Fruit fly (Drosophila melanogaster) whole organism, embryonic: ENCODE measurements around the gene CG9263.
A peak's percentile ranks its signal among the peaks of the same experiment; 100 is the strongest.

Source experiments
- Abd-B ChIP-seq: fragments of 200-800 bp; sonication (Bioruptor generic); optimal IDR thresholded peaks from 2 replicates; lab custom pipeline; 2018; ENCODE audit warnings: missing biosample characterization, mild to moderate bottlenecking, missing genetic modification characterization, moderate library complexity
- Asciz ChIP-seq: fragments of 200-800 bp; sonication (Bioruptor generic); optimal IDR thresholded peaks from 2 replicates; lab custom pipeline; 2017; ENCODE audit warnings: missing biosample characterization, mild to moderate bottlenecking, missing genetic modification characterization, missing genetic modification reagents
- CG10959 ChIP-seq: fragments of 200-800 bp; sonication (Bioruptor generic); IDR thresholded peaks from 2 replicates; pipeline ENCODE4 v1.3.6; 2022; ENCODE audit warnings: missing biosample characterization, missing genetic modification characterization
- CG11085 ChIP-seq: fragments of 200-800 bp; sonication (Bioruptor generic); IDR thresholded peaks from 2 replicates; pipeline ENCODE4 v1.3.6; 2022; ENCODE audit warnings: missing biosample characterization, missing genetic modification characterization
- CG11696 ChIP-seq: fragments of 200-800 bp; sonication (Bioruptor generic); IDR thresholded peaks from 2 replicates; pipeline ENCODE4 v1.3.6; 2022; ENCODE audit warnings: missing biosample characterization, missing genetic modification characterization
- CG12744 ChIP-seq: fragments of 200-800 bp; sonication (Bioruptor generic); optimal IDR thresholded peaks from 2 replicates; lab custom pipeline; 2016; ENCODE audit warnings: missing biosample characterization, missing genetic modification characterization
- CG13123 ChIP-seq: fragments of 200-800 bp; sonication (Bioruptor generic); optimal IDR thresholded peaks from 2 replicates; lab custom pipeline; 2016; ENCODE audit warnings: missing biosample characterization, missing genetic modification characterization
- CG15011 ChIP-seq: fragments of 200-800 bp; sonication (Bioruptor generic); optimal IDR thresholded peaks from 3 replicates; lab custom pipeline; 2018; ENCODE audit warnings: missing biosample characterization, mild to moderate bottlenecking, missing genetic modification characterization
- CG17802 ChIP-seq: fragments of 200-800 bp; sonication (Bioruptor generic); optimal IDR thresholded peaks from 2 replicates; lab custom pipeline; 2018; ENCODE audit warnings: missing biosample characterization, mild to moderate bottlenecking, missing genetic modification characterization, moderate library complexity
- CG1792 ChIP-seq: fragments of 200-800 bp; sonication (Bioruptor generic); optimal IDR thresholded peaks from 2 replicates; lab custom pipeline; 2016; ENCODE audit warnings: missing biosample characterization, missing genetic modification characterization
- CG18011 ChIP-seq: fragments of 200-800 bp; sonication (Bioruptor generic); optimal IDR thresholded peaks from 2 replicates; lab custom pipeline; 2017; ENCODE audit warnings: missing biosample characterization, missing genetic modification characterization, mild to moderate bottlenecking, moderate library complexity, missing genotype
- CG2202 ChIP-seq: fragments of 200-800 bp; sonication (Bioruptor generic); optimal IDR thresholded peaks from 2 replicates; lab custom pipeline; 2018; ENCODE audit warnings: missing biosample characterization, mild to moderate bottlenecking, missing genetic modification characterization
- CG31441 ChIP-seq: fragments of 200-800 bp; sonication (Bioruptor generic); IDR thresholded peaks from 2 replicates; pipeline ENCODE4 v1.3.6; 2022; ENCODE audit warnings: missing biosample characterization, missing genetic modification characterization
- CG3163 ChIP-seq: fragments of 200-800 bp; sonication (Bioruptor generic); optimal IDR thresholded peaks from 3 replicates; lab custom pipeline; 2016; ENCODE audit warnings: missing biosample characterization, missing genetic modification characterization
- CG32532 ChIP-seq: fragments of 200-800 bp; sonication (Bioruptor generic); IDR thresholded peaks from 2 replicates; pipeline ENCODE4 v1.3.6; 2022; ENCODE audit warnings: missing biosample characterization, missing genetic modification characterization
- CG33213 ChIP-seq: fragments of 200-800 bp; sonication (Bioruptor generic); optimal IDR thresholded peaks from 3 replicates; lab custom pipeline; 2016; ENCODE audit warnings: missing biosample characterization, missing genetic modification characterization
- CG3407 ChIP-seq: fragments of 200-800 bp; sonication (Bioruptor generic); optimal IDR thresholded peaks from 2 replicates; lab custom pipeline; 2018; ENCODE audit warnings: missing biosample characterization, mild to moderate bottlenecking, missing genetic modification characterization
- CG3838 ChIP-seq: fragments of 200-800 bp; sonication (Bioruptor generic); optimal IDR thresholded peaks from 3 replicates; lab custom pipeline; 2016; ENCODE audit warnings: missing biosample characterization, missing genetic modification characterization
- CG3847 ChIP-seq: fragments of 200-800 bp; sonication (Bioruptor generic); IDR thresholded peaks from 2 replicates; pipeline ENCODE4 v1.3.6; 2022; ENCODE audit warnings: missing biosample characterization, missing genetic modification characterization
- CG4707 ChIP-seq: fragments of 200-800 bp; sonication (Bioruptor generic); optimal IDR thresholded peaks from 2 replicates; lab custom pipeline; 2018; ENCODE audit warnings: missing biosample characterization, mild to moderate bottlenecking, missing genetic modification characterization, moderate library complexity
- CG5953 ChIP-seq: fragments of 200-800 bp; sonication (Bioruptor generic); IDR thresholded peaks from 2 replicates; pipeline ENCODE4 v1.3.6; 2022; ENCODE audit warnings: missing biosample characterization, missing genetic modification characterization
- CG7987 ChIP-seq: fragments of 200-800 bp; sonication (Bioruptor generic); optimal IDR thresholded peaks from 2 replicates; lab custom pipeline; 2018; ENCODE audit warnings: missing biosample characterization, mild to moderate bottlenecking, missing genetic modification characterization, moderate library complexity
- CG8089 ChIP-seq: fragments of 200-800 bp; sonication (Bioruptor generic); optimal IDR thresholded peaks from 3 replicates; lab custom pipeline; 2016; ENCODE audit warnings: missing biosample characterization, missing genetic modification characterization
- CrebB ChIP-seq: fragments of 200-800 bp; sonication (Bioruptor generic); optimal IDR thresholded peaks from 3 replicates; lab custom pipeline; 2018; ENCODE audit warnings: missing biosample characterization, mild to moderate bottlenecking, missing genetic modification characterization
- D ChIP-seq, 2 experiments: fragments of 200-800 bp in 1 of 2; fragments of >200 bp in 1 of 2; sonication (Bioruptor generic) in 1 of 2; optimal IDR thresholded peaks; 2 replicates in 1 of 2; 3 replicates in 1 of 2; lab custom pipeline; 2017; ENCODE audit warnings: mild to moderate bottlenecking in 1 of 2, missing biosample characterization in 1 of 2, missing genetic modification characterization in 1 of 2, missing genetic modification reagents in 1 of 2
- Doc2 ChIP-seq: fragments of 200-800 bp; sonication (Bioruptor generic); IDR thresholded peaks from 2 replicates; pipeline ENCODE4 v1.3.6; 2022; ENCODE audit warnings: missing biosample characterization, missing genetic modification characterization
- Dref ChIP-seq: fragments of 200-800 bp; sonication (Bioruptor generic); IDR thresholded peaks from 2 replicates; pipeline ENCODE4 v1.3.6; 2022; ENCODE audit warnings: missing biosample characterization, missing genetic modification characterization
- H15 ChIP-seq: fragments of 200-800 bp; sonication (Bioruptor generic); IDR thresholded peaks from 3 replicates; pipeline ENCODE4 v1.3.6; 2022; ENCODE audit warnings: missing biosample characterization, missing genetic modification characterization
- Six4 ChIP-seq: fragments of 200-800 bp; sonication (Bioruptor generic); optimal IDR thresholded peaks from 2 replicates; lab custom pipeline; 2016; ENCODE audit warnings: missing biosample characterization, missing genetic modification characterization
- Spps ChIP-seq: fragments of 200-800 bp; sonication (Bioruptor generic); optimal IDR thresholded peaks from 2 replicates; lab custom pipeline; 2018; ENCODE audit warnings: missing biosample characterization, mild to moderate bottlenecking, missing genetic modification characterization
- ap ChIP-seq: fragments of 200-800 bp; sonication (Bioruptor generic); IDR thresholded peaks from 2 replicates; pipeline ENCODE4 v1.3.6; 2022; ENCODE audit warnings: missing biosample characterization, missing genetic modification characterization
- bab2 ChIP-seq: fragments of 200-800 bp; sonication (Bioruptor generic); optimal IDR thresholded peaks from 2 replicates; lab custom pipeline; 2016; ENCODE audit warnings: missing biosample characterization, missing genetic modification characterization
- chn ChIP-seq: fragments of 200-800 bp; sonication (Bioruptor generic); optimal IDR thresholded peaks from 2 replicates; lab custom pipeline; 2016; ENCODE audit warnings: missing biosample characterization, missing genetic modification characterization
- croc ChIP-seq: fragments of 200-800 bp; sonication (Bioruptor generic); conservative IDR thresholded peaks from 3 replicates; pipeline ENCODE4 v1.3.6; 2022; ENCODE audit warnings: missing biosample characterization, missing genetic modification characterization
- dan ChIP-seq: fragments of 200-800 bp; sonication (Bioruptor generic); IDR thresholded peaks from 2 replicates; pipeline ENCODE4 v1.3.6; 2022; ENCODE audit warnings: missing biosample characterization, missing genetic modification characterization
- dm ChIP-seq: fragments of 200-800 bp; sonication (Bioruptor generic); optimal IDR thresholded peaks from 3 replicates; lab custom pipeline; 2016; ENCODE audit warnings: missing biosample characterization, missing genetic modification characterization
- dmrt11E ChIP-seq: fragments of 200-800 bp; sonication (Bioruptor generic); optimal IDR thresholded peaks from 3 replicates; lab custom pipeline; 2018; ENCODE audit warnings: missing biosample characterization, mild to moderate bottlenecking, missing genetic modification characterization, moderate library complexity
- fru ChIP-seq: fragments of >200 bp; optimal IDR thresholded peaks from 2 replicates; lab custom pipeline; 2017
- ham ChIP-seq: fragments of 200-800 bp; sonication (Bioruptor generic); IDR thresholded peaks from 2 replicates; pipeline ENCODE4 v1.3.6; 2022; ENCODE audit warnings: missing biosample characterization, missing genetic modification characterization
- lab ChIP-seq: fragments of 200-800 bp; sonication (Bioruptor generic); optimal IDR thresholded peaks from 3 replicates; lab custom pipeline; 2017; ENCODE audit warnings: missing biosample characterization, missing genetic modification characterization, mild to moderate bottlenecking, moderate library complexity, missing genetic modification reagents
- lmd ChIP-seq: fragments of 200-800 bp; sonication (Bioruptor generic); IDR thresholded peaks from 2 replicates; pipeline ENCODE4 v1.3.6; 2022; ENCODE audit warnings: missing biosample characterization, missing genetic modification characterization
- nau ChIP-seq: fragments of 200-800 bp; sonication (Bioruptor generic); optimal IDR thresholded peaks from 3 replicates; lab custom pipeline; 2017; ENCODE audit warnings: missing biosample characterization, mild to moderate bottlenecking, missing genetic modification characterization, missing genetic modification reagents
- nerfin-1 ChIP-seq: fragments of 200-800 bp; sonication (Bioruptor generic); optimal IDR thresholded peaks from 3 replicates; lab custom pipeline; 2019; ENCODE audit warnings: missing biosample characterization, mild to moderate bottlenecking, missing genetic modification characterization, moderate library complexity
- otp ChIP-seq: fragments of 200-800 bp; sonication (Bioruptor generic); IDR thresholded peaks from 3 replicates; pipeline ENCODE4, ENCODE4 v1.3.6; 2022; ENCODE audit warnings: missing biosample characterization, missing genetic modification characterization
- p53 ChIP-seq: fragments of 200-800 bp; sonication (Bioruptor generic); optimal IDR thresholded peaks from 2 replicates; lab custom pipeline; 2016; ENCODE audit warnings: missing biosample characterization, missing genetic modification characterization
- pzg ChIP-seq: fragments of 200-800 bp; sonication (Bioruptor generic); optimal IDR thresholded peaks from 3 replicates; lab custom pipeline; 2018; ENCODE audit warnings: missing biosample characterization, mild to moderate bottlenecking, missing genetic modification characterization, moderate library complexity
- salm ChIP-seq: fragments of 200-800 bp; sonication (Bioruptor generic); optimal IDR thresholded peaks from 2 replicates; lab custom pipeline; 2018; ENCODE audit warnings: missing biosample characterization, mild to moderate bottlenecking, missing genetic modification characterization
- sug ChIP-seq: fragments of 200-800 bp; optimal IDR thresholded peaks from 2 replicates; lab custom pipeline; 2019; ENCODE audit warnings: missing biosample characterization, mild to moderate bottlenecking, missing genetic modification characterization, moderate library complexity
- trem ChIP-seq: fragments of 200-800 bp; optimal IDR thresholded peaks from 3 replicates; lab custom pipeline; 2019; ENCODE audit warnings: missing biosample characterization, mild to moderate bottlenecking, missing genetic modification characterization, moderate library complexity

Gene CG9263

DNA sequence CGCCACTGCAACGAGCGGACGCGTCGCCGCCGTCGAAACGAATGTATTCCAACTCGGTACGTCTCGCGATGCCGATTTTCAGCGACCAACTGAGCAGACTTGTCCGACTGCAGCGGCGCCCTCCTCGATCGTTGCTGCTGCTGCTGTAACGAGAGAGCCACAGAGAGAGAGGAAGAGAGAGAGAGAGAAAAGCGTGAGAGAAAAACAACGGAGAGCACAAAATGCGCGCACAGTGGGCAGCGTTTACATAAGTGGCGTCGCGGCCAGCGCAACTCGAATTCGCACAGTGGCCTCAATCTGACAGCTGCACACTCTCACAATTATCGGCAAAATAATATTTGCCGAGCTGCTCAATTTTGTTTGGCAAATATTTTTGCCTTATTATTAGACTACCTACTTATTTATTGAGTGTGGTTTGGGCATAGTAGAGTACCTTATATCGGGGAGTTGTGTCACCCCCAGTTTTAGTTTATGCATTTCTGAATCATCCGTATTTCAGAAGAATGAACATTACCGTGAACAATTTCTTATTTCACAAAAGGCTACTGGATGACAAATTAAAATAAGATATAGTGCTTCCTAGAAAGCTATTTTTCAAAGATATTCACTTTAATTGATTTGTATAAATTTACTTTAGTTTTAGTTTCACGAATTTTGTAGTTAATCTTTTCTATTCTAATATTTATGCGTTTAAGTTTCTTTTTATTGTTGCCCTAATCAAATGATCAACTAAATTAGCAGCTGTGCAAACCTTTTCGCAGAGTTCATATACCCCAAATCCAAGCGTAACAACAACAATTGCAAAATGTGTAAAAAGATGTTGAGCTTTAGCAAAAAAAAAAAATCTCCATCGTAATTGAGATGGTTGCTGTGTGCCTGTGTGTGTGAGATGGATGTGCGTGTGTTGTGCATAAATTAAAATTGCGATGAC lies 28.8 kb downstream of the CG9263 start (continued):
- TF ChIP-seq ap (GFP tag; lab: Robert Waterston, UW) (peak; percentile 64), CG32532 (GFP tag; lab: Robert Waterston, UW) (peak; percentile 83), CG2202 (tag; lab: Kevin White, UChicago) (no peak), fru (lab: Kevin White, UChicago) (no peak), salm (tag; lab: Kevin White, UChicago) (no peak), dmrt11E (tag; lab: Kevin White, UChicago) (peak; percentile 31), Asciz (GFP tag; lab: Kevin White, UChicago) (peak; percentile 56), CG12744 (no peak), pzg (GFP tag; lab: Kevin White, UChicago) (no peak), CG3163 (no peak), nerfin-1 (peak; percentile 48), lab (GFP tag; lab: Kevin White, UChicago) (peak; percentile 69), CG33213 (GFP tag; lab: Kevin White, UChicago) (peak; percentile 62), p53 (GFP tag; lab: Kevin White, UChicago) (no peak), Doc2 (GFP tag; lab: Robert Waterston, UW) (peak; percentile 34; the same call in 1 of the 2 replicates), CrebB (tag; lab: Kevin White, UChicago) (no peak), chn (GFP tag; lab: Kevin White, UChicago) (no peak), Spps (tag; lab: Kevin White, UChicago) (no peak), CG18011 (no peak), CG15011 (GFP tag; lab: Kevin White, UChicago) (no peak), CG3838 (GFP tag; lab: Kevin White, UChicago) (no peak), Abd-B (peak; percentile 13), lmd (peak; percentile 69), CG4707 (GFP tag; lab: Kevin White, UChicago) (peak; percentile 99), dan (GFP tag; lab: Robert Waterston, UW) (no peak), trem (tag; lab: Kevin White, UChicago) (peak; percentile 4), croc (0 out of 3 replicates have a peak, but pooled peaks have one; percentile 19), CG31441 (GFP tag; lab: Robert Waterston, UW) (peak; percentile 65), CG3407 (GFP tag; lab: Kevin White, UChicago) (no peak), D (optimal IDR thresholded peaks at IDR 0.05; lab: Kevin White, UChicago) (no peak), D (GFP tag; optimal IDR thresholded peaks at IDR 0.05; lab: Kevin White, UChicago) (peak; percentile 25), CG11696 (GFP tag; lab: Robert Waterston, UW) (peak; percentile 51; the same call in 1 of the 2 replicates), otp (GFP tag; lab: Robert Waterston, UW) (peak; percentile 63; the same call in 2 of the 3 replicates), CG3847 (peak; percentile 74), nau (GFP tag; lab: Kevin White, UChicago) (no peak), CG5953 (GFP tag; lab: Robert Waterston, UW) (peak; percentile 44), Dref (no peak; the same call in 1 of the 2 replicates), dm (GFP tag; lab: Kevin White, UChicago) (no peak), CG8089 (peak; percentile 9), CG13123 (GFP tag; lab: Kevin White, UChicago) (peak; percentile 14), CG7987 (GFP tag; lab: Kevin White, UChicago) (peak; percentile 39), CG11085 (peak; percentile 66), H15 (GFP tag; lab: Robert Waterston, UW) (peak; percentile 65; the same call in 1 of the 3 replicates), CG1792 (GFP tag; lab: Kevin White, UChicago) (peak; percentile 3), CG10959 (GFP tag; lab: Robert Waterston, UW) (0 out of 2 replicates have a peak, but pooled peaks have one; percentile 20), CG17802 (tag; lab: Kevin White, UChicago) (peak; percentile 2), ham (no peak), bab2 (peak; percentile 69), Six4 (GFP tag; lab: Kevin White, UChicago) (peak; percentile 14), sug (tag; lab: Kevin White, UChicago) (peak; percentile 28)
